Fruit fly (Drosophila melanogaster) whole organism, embryonic: ENCODE measurements around the gene Schip1.

Source experiments
- CG10267 ChIP-seq: fragments of 200-800 bp; sonication (Bioruptor generic); optimal IDR thresholded peaks from 2 replicates; lab custom pipeline; 2018; ENCODE audit warnings: missing biosample characterization, mild to moderate bottlenecking, missing genetic modification characterization, moderate library complexity
- CG11696 ChIP-seq: fragments of 200-800 bp; sonication (Bioruptor generic); IDR thresholded peaks from 2 replicates; pipeline ENCODE4 v1.3.6; 2022; ENCODE audit warnings: missing biosample characterization, missing genetic modification characterization
- CG12219 ChIP-seq: fragments of 200-800 bp; sonication (Bioruptor generic); optimal IDR thresholded peaks from 3 replicates; lab custom pipeline; 2018; ENCODE audit warnings: missing biosample characterization, mild to moderate bottlenecking, missing genetic modification characterization
- CG12744 ChIP-seq: fragments of 200-800 bp; sonication (Bioruptor generic); optimal IDR thresholded peaks from 2 replicates; lab custom pipeline; 2016; ENCODE audit warnings: missing biosample characterization, missing genetic modification characterization
- CG13624 ChIP-seq: fragments of 200-800 bp; sonication (Bioruptor generic); optimal IDR thresholded peaks from 2 replicates; lab custom pipeline; 2016; ENCODE audit warnings: missing biosample characterization, missing genetic modification characterization
- CG13894 ChIP-seq: fragments of 200-800 bp; sonication (Bioruptor generic); optimal IDR thresholded peaks from 3 replicates; lab custom pipeline; 2018; ENCODE audit warnings: missing biosample characterization, mild to moderate bottlenecking, missing genetic modification characterization, moderate library complexity
- CG15269 ChIP-seq: fragments of 200-800 bp; sonication (Bioruptor generic); optimal IDR thresholded peaks from 2 replicates; lab custom pipeline; 2018; ENCODE audit warnings: missing biosample characterization, mild to moderate bottlenecking, missing genetic modification characterization, moderate library complexity
- CG1602 ChIP-seq: fragments of 200-800 bp; sonication (Bioruptor generic); optimal IDR thresholded peaks from 3 replicates; lab custom pipeline; 2016; ENCODE audit warnings: missing biosample characterization, missing genetic modification characterization
- CG16813 ChIP-seq: fragments of 200-800 bp; sonication (Bioruptor generic); IDR thresholded peaks from 3 replicates; pipeline ENCODE4 v1.3.6; 2022; ENCODE audit warnings: missing biosample characterization, missing genetic modification characterization; ENCODE audit not compliant: partially characterized antibody
- CG18599 ChIP-seq: fragments of 200-800 bp; sonication (Bioruptor generic); optimal IDR thresholded peaks from 3 replicates; lab custom pipeline; 2017; ENCODE audit warnings: missing biosample characterization, missing genetic modification characterization, mild to moderate bottlenecking, moderate library complexity, missing genetic modification reagents
- CG2199 ChIP-seq: fragments of 200-800 bp; sonication (Bioruptor generic); IDR thresholded peaks from 3 replicates; pipeline ENCODE4 v1.3.6; 2022; ENCODE audit warnings: missing biosample characterization, missing genetic modification characterization
- CG2202 ChIP-seq: fragments of 200-800 bp; sonication (Bioruptor generic); optimal IDR thresholded peaks from 2 replicates; lab custom pipeline; 2018; ENCODE audit warnings: missing biosample characterization, mild to moderate bottlenecking, missing genetic modification characterization
- CG2712 ChIP-seq: fragments of 200-800 bp; optimal IDR thresholded peaks from 3 replicates; lab custom pipeline; 2019; ENCODE audit warnings: missing biosample characterization, mild to moderate bottlenecking, missing genetic modification characterization, moderate library complexity
- CG32767 ChIP-seq: fragments of 200-800 bp; sonication (Bioruptor generic); IDR thresholded peaks from 2 replicates; pipeline ENCODE4 v1.3.6; 2022; ENCODE audit warnings: missing biosample characterization, missing genetic modification characterization
- CG32772 ChIP-seq: fragments of 200-800 bp; sonication (Bioruptor generic); IDR thresholded peaks from 2 replicates; pipeline ENCODE4 v1.3.6; 2022; ENCODE audit warnings: missing biosample characterization, missing genetic modification characterization
- CG3281 ChIP-seq: fragments of 200-800 bp; sonication (Bioruptor generic); optimal IDR thresholded peaks from 3 replicates; lab custom pipeline; 2017; ENCODE audit warnings: missing biosample characterization, mild to moderate bottlenecking, missing genetic modification characterization
- CG4617 ChIP-seq: fragments of 200-800 bp; sonication (Bioruptor generic); optimal IDR thresholded peaks from 3 replicates; lab custom pipeline; 2016; ENCODE audit warnings: missing biosample characterization, missing genetic modification characterization, borderline replicate concordance
- CG6272 ChIP-seq: fragments of 200-800 bp; sonication (Bioruptor generic); IDR thresholded peaks from 2 replicates; pipeline ENCODE4 v1.3.6; 2022; ENCODE audit warnings: missing biosample characterization, missing genetic modification characterization
- CG7928 ChIP-seq: fragments of 200-800 bp; sonication (Bioruptor generic); optimal IDR thresholded peaks from 2 replicates; lab custom pipeline; 2017; ENCODE audit warnings: missing biosample characterization, mild to moderate bottlenecking, missing genetic modification characterization
- CG8765 ChIP-seq: fragments of 200-800 bp; sonication (Bioruptor generic); IDR thresholded peaks from 2 replicates; pipeline ENCODE4 v1.3.6; 2022; ENCODE audit warnings: missing biosample characterization, missing genetic modification characterization
- CG9215 ChIP-seq: fragments of 200-800 bp; sonication (Bioruptor generic); IDR thresholded peaks from 2 replicates; pipeline ENCODE4 v1.3.6; 2022; ENCODE audit warnings: missing biosample characterization, missing genetic modification characterization
- CG9797 ChIP-seq: fragments of 200-800 bp; sonication (Bioruptor generic); optimal IDR thresholded peaks from 3 replicates; lab custom pipeline; 2018; ENCODE audit warnings: missing biosample characterization, mild to moderate bottlenecking, missing genetic modification characterization
- D19A ChIP-seq: fragments of 200-800 bp; optimal IDR thresholded peaks from 3 replicates; lab custom pipeline; 2019; ENCODE audit warnings: missing biosample characterization, mild to moderate bottlenecking, missing genetic modification characterization, moderate library complexity
- Dbx ChIP-seq: fragments of 200-800 bp; sonication (Bioruptor generic); IDR thresholded peaks from 3 replicates; pipeline ENCODE4 v1.3.6; 2022; ENCODE audit warnings: missing biosample characterization, missing genetic modification characterization
- Dref ChIP-seq: fragments of 200-800 bp; sonication (Bioruptor generic); IDR thresholded peaks from 2 replicates; pipeline ENCODE4 v1.3.6; 2022; ENCODE audit warnings: missing biosample characterization, missing genetic modification characterization
- HLH4C ChIP-seq: fragments of 200-800 bp; sonication (Bioruptor generic); IDR thresholded peaks from 3 replicates; pipeline ENCODE4 v1.3.6; 2022; ENCODE audit warnings: missing biosample characterization, missing genetic modification characterization; ENCODE audit not compliant: partially characterized antibody
- Hmr ChIP-seq: fragments of 200-800 bp; sonication (Bioruptor generic); optimal IDR thresholded peaks from 3 replicates; lab custom pipeline; 2017; ENCODE audit warnings: mild to moderate bottlenecking, missing biosample characterization, missing genetic modification reagents, missing genetic modification characterization
- Mad ChIP-seq: fragments of 200-800 bp; sonication (Bioruptor generic); optimal IDR thresholded peaks from 2 replicates; lab custom pipeline; 2016; ENCODE audit warnings: missing biosample characterization, missing genetic modification characterization
- Med ChIP-seq: fragments of 200-800 bp; sonication (Bioruptor generic); peaks from one replicate; lab custom pipeline; 2016; ENCODE audit warnings: missing biosample characterization, missing genetic modification characterization, mild to moderate bottlenecking, inconsistent platforms, moderate library complexity
- NFAT ChIP-seq: fragments of 200-800 bp; sonication (Bioruptor generic); IDR thresholded peaks from 2 replicates; pipeline ENCODE4 v1.3.6; 2022; ENCODE audit warnings: missing biosample characterization, missing genetic modification characterization
- Oaz ChIP-seq: fragments of 200-800 bp; sonication (Bioruptor generic); IDR thresholded peaks from 2 replicates; pipeline ENCODE4 v1.3.6; 2022; ENCODE audit warnings: missing biosample characterization, missing genetic modification characterization
- Scr ChIP-seq: fragments of 200-800 bp; sonication (Bioruptor generic); IDR thresholded peaks from 2 replicates; pipeline ENCODE4 v1.3.6; 2022; ENCODE audit warnings: missing biosample characterization, missing genetic modification characterization; ENCODE audit not compliant: partially characterized antibody
- Six4 ChIP-seq: fragments of 200-800 bp; sonication (Bioruptor generic); optimal IDR thresholded peaks from 2 replicates; lab custom pipeline; 2016; ENCODE audit warnings: missing biosample characterization, missing genetic modification characterization
- Ssrp ChIP-seq: fragments of 200-800 bp; sonication (Bioruptor generic); optimal IDR thresholded peaks from 2 replicates; lab custom pipeline; 2018; ENCODE audit warnings: missing biosample characterization, mild to moderate bottlenecking, missing genetic modification characterization, moderate library complexity
- ase ChIP-seq: fragments of 200-800 bp; sonication (Bioruptor generic); IDR thresholded peaks from 3 replicates; pipeline ENCODE4 v1.3.6; 2022; ENCODE audit warnings: missing biosample characterization, missing genetic modification characterization
- ash1 ChIP-seq: fragments of 200-800 bp; sonication (Bioruptor generic); optimal IDR thresholded peaks from 2 replicates; lab custom pipeline; 2018; ENCODE audit warnings: missing biosample characterization, mild to moderate bottlenecking, missing genetic modification characterization
- cas ChIP-seq: fragments of 200-800 bp; sonication (Bioruptor generic); IDR thresholded peaks from 2 replicates; pipeline ENCODE4 v1.3.6; 2022; ENCODE audit warnings: missing biosample characterization, missing genetic modification characterization
- chif ChIP-seq, 2 experiments: fragments of 200-800 bp; sonication (Bioruptor generic); optimal IDR thresholded peaks; 3 replicates each; lab custom pipeline; 2016; ENCODE audit warnings: missing biosample characterization in 2 of 2, missing genetic modification characterization in 2 of 2
- crol ChIP-seq: fragments of 200-800 bp; sonication (Bioruptor generic); IDR thresholded peaks from 2 replicates; pipeline ENCODE4 v1.3.6; 2022; ENCODE audit warnings: missing biosample characterization, missing genetic modification characterization
- emc ChIP-seq: fragments of 200-800 bp; sonication (Bioruptor generic); optimal IDR thresholded peaks from 2 replicates; lab custom pipeline; 2016; ENCODE audit warnings: missing biosample characterization, missing genetic modification characterization
- gcm ChIP-seq: fragments of 200-800 bp; sonication (Bioruptor generic); optimal IDR thresholded peaks from 2 replicates; lab custom pipeline; 2019; ENCODE audit warnings: missing biosample characterization, mild to moderate bottlenecking, missing genetic modification characterization, moderate library complexity
- maf-S ChIP-seq: fragments of 200-800 bp; sonication (Bioruptor generic); optimal IDR thresholded peaks from 2 replicates; lab custom pipeline; 2016; ENCODE audit warnings: missing biosample characterization, missing genetic modification characterization
- nau ChIP-seq: fragments of 200-800 bp; sonication (Bioruptor generic); optimal IDR thresholded peaks from 3 replicates; lab custom pipeline; 2017; ENCODE audit warnings: missing biosample characterization, mild to moderate bottlenecking, missing genetic modification characterization, missing genetic modification reagents
- phol ChIP-seq: fragments of 200-800 bp; sonication (Bioruptor generic); optimal IDR thresholded peaks from 3 replicates; lab custom pipeline; 2018; ENCODE audit warnings: missing biosample characterization, mild to moderate bottlenecking, missing genetic modification characterization, moderate library complexity
- pros ChIP-seq: fragments of 200-800 bp; sonication (Bioruptor generic); optimal IDR thresholded peaks from 3 replicates; lab custom pipeline; 2019; ENCODE audit warnings: missing biosample characterization, mild to moderate bottlenecking, missing genetic modification characterization, moderate library complexity
- pzg ChIP-seq: fragments of 200-800 bp; sonication (Bioruptor generic); optimal IDR thresholded peaks from 3 replicates; lab custom pipeline; 2018; ENCODE audit warnings: missing biosample characterization, mild to moderate bottlenecking, missing genetic modification characterization, moderate library complexity
- salm ChIP-seq: fragments of 200-800 bp; sonication (Bioruptor generic); optimal IDR thresholded peaks from 2 replicates; lab custom pipeline; 2018; ENCODE audit warnings: missing biosample characterization, mild to moderate bottlenecking, missing genetic modification characterization
- sob ChIP-seq: fragments of 200-800 bp; sonication (Bioruptor generic); IDR thresholded peaks from 2 replicates; pipeline ENCODE4 v1.3.6; 2022; ENCODE audit warnings: missing biosample characterization, missing genetic modification characterization
- sug ChIP-seq: fragments of 200-800 bp; optimal IDR thresholded peaks from 2 replicates; lab custom pipeline; 2019; ENCODE audit warnings: missing biosample characterization, mild to moderate bottlenecking, missing genetic modification characterization, moderate library complexity
- trem ChIP-seq: fragments of 200-800 bp; optimal IDR thresholded peaks from 3 replicates; lab custom pipeline; 2019; ENCODE audit warnings: missing biosample characterization, mild to moderate bottlenecking, missing genetic modification characterization, moderate library complexity

The Schip1 gene

dm6 chr2L:10299077-10299809, 31.7 kb downstream of the Schip1 start (continued):
- TF ChIP-seq CG8765: no peak
- TF ChIP-seq CG3281 (GFP tag; lab: Kevin White, UChicago): no peak
- TF ChIP-seq Mad (GFP tag; lab: Kevin White, UChicago): no peak
- TF ChIP-seq NFAT (GFP tag; lab: Robert Waterston, UW): no peak
- no peak for TF ChIP-seq Six4 (GFP tag; lab: Kevin White, UChicago)
- no peak for TF ChIP-seq nau (GFP tag; lab: Kevin White, UChicago)
- TF ChIP-seq Dbx (GFP tag; lab: Robert Waterston, UW): no peak
- no peak for TF ChIP-seq ash1 (GFP tag; lab: Kevin White, UChicago)
- TF ChIP-seq CG15269 (tag; lab: Kevin White, UChicago): peak; percentile 47
- TF ChIP-seq phol: peak; percentile 5
- no peak for TF ChIP-seq CG9215 (GFP tag; lab: Robert Waterston, UW)
- no peak for TF ChIP-seq Hmr
- TF ChIP-seq CG2202 (tag; lab: Kevin White, UChicago): no peak
- peak; percentile 17 for TF ChIP-seq Ssrp (tag; lab: Kevin White, UChicago)
- TF ChIP-seq Dref (GFP tag; lab: Robert Waterston, UW): no peak
- 0 out of 3 replicates have a peak, but pooled peaks have one; percentile 47 for TF ChIP-seq HLH4C (GFP tag; lab: Robert Waterston, UW)
- no peak for TF ChIP-seq emc
- TF ChIP-seq CG12744 (GFP tag; lab: Kevin White, UChicago): no peak
- no peak for TF ChIP-seq CG1602 (GFP tag; lab: Kevin White, UChicago)
- TF ChIP-seq salm (tag; lab: Kevin White, UChicago): no peak
- no peak for TF ChIP-seq cas (GFP tag; lab: Robert Waterston, UW)
- no peak for TF ChIP-seq CG9797 (GFP tag; lab: Kevin White, UChicago)
- TF ChIP-seq pros (GFP tag; lab: Kevin White, UChicago): no peak
- no peak for TF ChIP-seq chif (GFP tag; optimal IDR thresholded peaks at IDR 0.05; lab: Kevin White, UChicago)
- TF ChIP-seq CG18599 (GFP tag; lab: Kevin White, UChicago): no peak
- TF ChIP-seq CG13624 (GFP tag; lab: Kevin White, UChicago): no peak
- no peak for TF ChIP-seq CG16813 (GFP tag; lab: Robert Waterston, UW)
- no peak for TF ChIP-seq CG13894 (tag; lab: Kevin White, UChicago)
- TF ChIP-seq CG2199: no peak
- TF ChIP-seq ase (GFP tag; lab: Robert Waterston, UW): no peak
- peak; percentile 77 for TF ChIP-seq CG4617
- TF ChIP-seq maf-S (GFP tag; lab: Kevin White, UChicago): no peak
- no peak for TF ChIP-seq trem
- no peak for TF ChIP-seq pzg (GFP tag; lab: Kevin White, UChicago)
- TF ChIP-seq CG2712 (tag; lab: Kevin White, UChicago): peak; percentile 28
- TF ChIP-seq CG7928 (GFP tag; lab: Kevin White, UChicago): no peak
- peak; percentile 90 for TF ChIP-seq D19A (tag; lab: Kevin White, UChicago)
- 0 out of 2 replicates have a peak, but pooled peaks have one; percentile 32 for TF ChIP-seq sob (GFP tag; lab: Robert Waterston, UW)
- no peak for TF ChIP-seq crol (GFP tag; lab: Robert Waterston, UW)
- no peak for TF ChIP-seq CG11696
- peak; percentile 28; the same call in 1 of the 2 replicates for TF ChIP-seq Scr (GFP tag; lab: Robert Waterston, UW)
- peak; percentile 17 for TF ChIP-seq CG12219 (GFP tag; lab: Kevin White, UChicago)
- TF ChIP-seq Oaz (GFP tag; lab: Robert Waterston, UW): no peak
- no peak for TF ChIP-seq CG32767 (GFP tag; lab: Robert Waterston, UW)
- TF ChIP-seq sug (tag; lab: Kevin White, UChicago): no peak
- TF ChIP-seq CG10267 (tag; lab: Kevin White, UChicago): no peak
- no peak for TF ChIP-seq CG32772
- peak; percentile 39 for TF ChIP-seq Med (GFP tag; lab: Kevin White, UChicago)
- TF ChIP-seq gcm (GFP tag; lab: Kevin White, UChicago): no peak
- TF ChIP-seq CG6272 (GFP tag; lab: Robert Waterston, UW): no peak
